Worm (Caenorhabditis elegans) whole organism, L2 larva: ENCODE measurements around the gene mspn-1.

Experiments used
- ZK546.5 ChIP-seq: sonication (generic microtip); optimal IDR thresholded peaks from 2 replicates; lab custom pipeline; 2017; ENCODE audit warnings: missing biosample characterization, missing genetic modification characterization
- ceh-16 ChIP-seq: fragments of 150-350 bp; optimal IDR thresholded peaks from 2 replicates; lab custom pipeline; 2014; ENCODE audit warnings: missing biosample characterization, missing genetic modification characterization
- elt-3 ChIP-seq: sonication (generic microtip); optimal IDR thresholded peaks from 2 replicates; lab custom pipeline; 2017; ENCODE audit warnings: missing biosample characterization, missing genetic modification characterization
- nhr-11 ChIP-seq: fragments of 150-350 bp; optimal IDR thresholded peaks from 2 replicates; lab custom pipeline; 2014; ENCODE audit warnings: missing biosample characterization, missing genetic modification characterization

DNA sequence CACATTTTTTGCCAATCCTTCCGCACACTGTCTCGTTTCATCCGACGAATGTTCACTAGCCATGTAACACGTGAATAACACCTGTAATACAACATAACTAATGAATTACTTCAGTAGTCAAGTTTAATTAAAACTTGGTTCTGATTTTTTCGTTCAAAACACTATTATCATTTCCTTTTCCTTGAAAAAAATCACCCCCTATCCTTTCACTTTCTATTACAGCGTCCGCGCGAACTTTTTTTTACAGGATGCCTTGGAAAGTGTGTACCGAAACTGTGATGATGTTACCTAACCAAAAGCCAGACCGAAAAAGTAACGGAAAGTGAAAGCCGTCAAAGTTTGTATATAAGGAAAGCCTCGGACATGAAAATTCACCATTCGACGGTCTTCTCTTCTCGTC lies 38.3 kb downstream of the mspn-1 start, which contains the start of gene col-124:
- TF ChIP-seq elt-3 (tag; lab: Kevin White, UChicago) (no peak), ceh-16 (no peak), ZK546.5 (tag; lab: Kevin White, UChicago) (no peak), nhr-11 (tag; lab: Kevin White, UChicago) (no peak)
